Fruit fly (Drosophila melanogaster) whole organism, embryonic: ENCODE measurements around the gene CG6055.
A peak's percentile ranks its signal among the peaks of the same experiment; 100 is the strongest.

Experiments
- Blimp-1 ChIP-seq: fragments of 200-800 bp; sonication (Bioruptor generic); optimal IDR thresholded peaks from 3 replicates; lab custom pipeline; 2018; ENCODE audit warnings: missing biosample characterization, missing genetic modification characterization, mild to moderate bottlenecking, moderate library complexity, missing genetic modification reagents
- CG10267 ChIP-seq: fragments of 200-800 bp; sonication (Bioruptor generic); optimal IDR thresholded peaks from 2 replicates; lab custom pipeline; 2018; ENCODE audit warnings: missing biosample characterization, mild to moderate bottlenecking, missing genetic modification characterization, moderate library complexity
- CG10462 ChIP-seq: fragments of 200-800 bp; sonication (Bioruptor generic); optimal IDR thresholded peaks from 2 replicates; lab custom pipeline; 2016; ENCODE audit warnings: missing biosample characterization, missing genetic modification characterization
- CG11695 ChIP-seq: fragments of 200-800 bp; sonication (Bioruptor generic); IDR thresholded peaks from 3 replicates; pipeline ENCODE4 v1.3.6; 2022; ENCODE audit warnings: missing biosample characterization, missing genetic modification characterization
- CG12104 ChIP-seq: fragments of 200-800 bp; sonication (Bioruptor generic); optimal IDR thresholded peaks from 3 replicates; lab custom pipeline; 2016; ENCODE audit warnings: missing biosample characterization, missing genetic modification characterization
- CG12769 ChIP-seq: fragments of 200-800 bp; sonication (Bioruptor generic); optimal IDR thresholded peaks from 2 replicates; lab custom pipeline; 2019; ENCODE audit warnings: missing biosample characterization, mild to moderate bottlenecking, missing genetic modification characterization, moderate library complexity
- CG13424 ChIP-seq: fragments of 200-800 bp; sonication (Bioruptor generic); optimal IDR thresholded peaks from 2 replicates; lab custom pipeline; 2019; ENCODE audit warnings: missing biosample characterization, mild to moderate bottlenecking, missing genetic modification characterization, moderate library complexity
- CG14050 ChIP-seq: fragments of 200-800 bp; sonication (Bioruptor generic); IDR thresholded peaks from 3 replicates; pipeline ENCODE4 v1.3.6; 2022; ENCODE audit warnings: missing biosample characterization, missing genetic modification characterization
- CG14965 ChIP-seq: fragments of 200-800 bp; sonication (Bioruptor generic); optimal IDR thresholded peaks from 2 replicates; lab custom pipeline; 2016; ENCODE audit warnings: missing biosample characterization, missing genetic modification characterization, borderline replicate concordance
- CG15514 ChIP-seq: fragments of 200-800 bp; sonication (Bioruptor generic); optimal IDR thresholded peaks from 3 replicates; lab custom pipeline; 2017; ENCODE audit warnings: missing biosample characterization, missing genetic modification characterization, mild to moderate bottlenecking, moderate library complexity, missing genetic modification reagents
- CG16779 ChIP-seq: fragments of 200-800 bp; sonication (Bioruptor generic); IDR thresholded peaks from 2 replicates; pipeline ENCODE4 v1.3.6; 2022; ENCODE audit warnings: missing biosample characterization, missing genetic modification characterization
- CG16863 ChIP-seq: fragments of 200-800 bp; sonication (Bioruptor generic); optimal IDR thresholded peaks from 3 replicates; lab custom pipeline; 2016; ENCODE audit warnings: missing biosample characterization, missing genetic modification characterization
- CG17912 ChIP-seq: fragments of 200-800 bp; sonication (Bioruptor generic); optimal IDR thresholded peaks from 2 replicates; lab custom pipeline; 2018; ENCODE audit warnings: missing biosample characterization, mild to moderate bottlenecking, missing genetic modification characterization
- CG34376 ChIP-seq: fragments of 200-800 bp; sonication (Bioruptor generic); optimal IDR thresholded peaks from 2 replicates; lab custom pipeline; 2018; ENCODE audit warnings: missing biosample characterization, mild to moderate bottlenecking, missing genetic modification characterization
- CG4820 ChIP-seq: fragments of 200-800 bp; sonication (Bioruptor generic); optimal IDR thresholded peaks from 3 replicates; lab custom pipeline; 2016; ENCODE audit warnings: missing biosample characterization, missing genetic modification characterization
- CG6175 ChIP-seq: fragments of 200-800 bp; sonication (Bioruptor generic); IDR thresholded peaks from 3 replicates; pipeline ENCODE4 v1.3.6; 2022; ENCODE audit warnings: missing biosample characterization, missing genetic modification characterization
- CG7786 ChIP-seq: fragments of 200-800 bp; sonication (Bioruptor generic); optimal IDR thresholded peaks from 2 replicates; lab custom pipeline; 2016; ENCODE audit warnings: missing biosample characterization, missing genetic modification characterization
- CG8290 ChIP-seq, 3 experiments: fragments of 200-800 bp; sonication (Bioruptor generic); optimal IDR thresholded peaks; 2 replicates each; lab custom pipeline; 2016 to 2019; ENCODE audit warnings: missing biosample characterization in 3 of 3, missing genetic modification characterization in 3 of 3, mild to moderate bottlenecking in 2 of 3, moderate library complexity in 1 of 3
- CG8388 ChIP-seq: fragments of 200-800 bp; sonication (Bioruptor generic); optimal IDR thresholded peaks from 2 replicates; lab custom pipeline; 2019; ENCODE audit warnings: missing biosample characterization, mild to moderate bottlenecking, missing genetic modification characterization, moderate library complexity
- CHES-1-like ChIP-seq: fragments of 200-800 bp; sonication (Bioruptor generic); optimal IDR thresholded peaks from 2 replicates; lab custom pipeline; 2016; ENCODE audit warnings: missing biosample characterization, missing genetic modification characterization
- D ChIP-seq, 2 experiments: fragments of 200-800 bp in 1 of 2; fragments of >200 bp in 1 of 2; sonication (Bioruptor generic) in 1 of 2; optimal IDR thresholded peaks; 2 replicates in 1 of 2; 3 replicates in 1 of 2; lab custom pipeline; 2017; ENCODE audit warnings: mild to moderate bottlenecking in 1 of 2, missing biosample characterization in 1 of 2, missing genetic modification characterization in 1 of 2, missing genetic modification reagents in 1 of 2
- HmgD ChIP-seq: fragments of 200-800 bp; sonication (Bioruptor generic); optimal IDR thresholded peaks from 3 replicates; lab custom pipeline; 2016; ENCODE audit warnings: missing biosample characterization, missing genetic modification characterization
- Hr78 ChIP-seq, 2 experiments: fragments of 200-800 bp in 1 of 2; fragments of >200 bp in 1 of 2; sonication (Bioruptor generic) in 1 of 2; optimal IDR thresholded peaks; 2 replicates each; lab custom pipeline; 2017 to 2019; ENCODE audit warnings: missing biosample characterization in 2 of 2, missing genetic modification characterization in 2 of 2, mild to moderate bottlenecking in 1 of 2, moderate library complexity in 1 of 2
- Mad ChIP-seq: fragments of 200-800 bp; sonication (Bioruptor generic); optimal IDR thresholded peaks from 2 replicates; lab custom pipeline; 2016; ENCODE audit warnings: missing biosample characterization, missing genetic modification characterization
- Max ChIP-seq: fragments of 200-800 bp; sonication (Bioruptor generic); optimal IDR thresholded peaks from 2 replicates; lab custom pipeline; 2016; ENCODE audit warnings: missing biosample characterization, mild to moderate bottlenecking, missing genetic modification characterization
- Med ChIP-seq: fragments of 200-800 bp; sonication (Bioruptor generic); peaks from one replicate; lab custom pipeline; 2016; ENCODE audit warnings: missing biosample characterization, missing genetic modification characterization, mild to moderate bottlenecking, inconsistent platforms, moderate library complexity
- Pdp1 ChIP-seq, 2 experiments: fragments of 200-800 bp; sonication (Bioruptor generic); optimal IDR thresholded peaks; 3 replicates each; lab custom pipeline; 2016; ENCODE audit warnings: missing biosample characterization in 2 of 2, missing genetic modification characterization in 2 of 2, mild to moderate bottlenecking in 1 of 2, moderate library complexity in 1 of 2
- az2 ChIP-seq: fragments of 200-800 bp; sonication (Bioruptor generic); optimal IDR thresholded peaks from 3 replicates; lab custom pipeline; 2016; ENCODE audit warnings: missing biosample characterization, missing genetic modification characterization
- chinmo ChIP-seq: fragments of 200-800 bp; sonication (Bioruptor generic); IDR thresholded peaks from 4 replicates; pipeline ENCODE4 v1.3.6; 2022; ENCODE audit warnings: missing biosample characterization, missing genetic modification characterization; ENCODE audit not compliant: partially characterized antibody
- ci ChIP-seq: fragments of 200-800 bp; sonication (Bioruptor generic); IDR thresholded peaks from 3 replicates; pipeline ENCODE4 v1.3.6; 2022; ENCODE audit warnings: missing biosample characterization, missing genetic modification characterization
- croc ChIP-seq: fragments of 200-800 bp; sonication (Bioruptor generic); conservative IDR thresholded peaks from 3 replicates; pipeline ENCODE4 v1.3.6; 2022; ENCODE audit warnings: missing biosample characterization, missing genetic modification characterization
- disco-r ChIP-seq: fragments of 200-800 bp; sonication (Bioruptor generic); optimal IDR thresholded peaks from 2 replicates; lab custom pipeline; 2016; ENCODE audit warnings: missing biosample characterization, missing genetic modification characterization
- dm ChIP-seq: fragments of 200-800 bp; sonication (Bioruptor generic); optimal IDR thresholded peaks from 3 replicates; lab custom pipeline; 2016; ENCODE audit warnings: missing biosample characterization, missing genetic modification characterization
- fd102C ChIP-seq: fragments of 200-800 bp; sonication (Bioruptor generic); optimal IDR thresholded peaks from 2 replicates; lab custom pipeline; 2018; ENCODE audit warnings: missing biosample characterization, mild to moderate bottlenecking, missing genetic modification characterization, moderate library complexity
- gcm2 ChIP-seq: fragments of 200-800 bp; sonication (Bioruptor generic); optimal IDR thresholded peaks from 2 replicates; lab custom pipeline; 2016; ENCODE audit warnings: missing biosample characterization, missing genetic modification characterization
- ham ChIP-seq: fragments of 200-800 bp; sonication (Bioruptor generic); IDR thresholded peaks from 2 replicates; pipeline ENCODE4 v1.3.6; 2022; ENCODE audit warnings: missing biosample characterization, missing genetic modification characterization
- insv ChIP-seq, 2 experiments: fragments of 200-800 bp; sonication (Bioruptor generic); optimal IDR thresholded peaks; 3 replicates each; lab custom pipeline; 2016 to 2018; ENCODE audit warnings: missing biosample characterization in 2 of 2, missing genetic modification characterization in 2 of 2
- jing ChIP-seq: fragments of 200-800 bp; sonication (Bioruptor generic); optimal IDR thresholded peaks from 2 replicates; lab custom pipeline; 2018; ENCODE audit warnings: missing biosample characterization, mild to moderate bottlenecking, missing genetic modification characterization
- nerfin-1 ChIP-seq: fragments of 200-800 bp; sonication (Bioruptor generic); optimal IDR thresholded peaks from 3 replicates; lab custom pipeline; 2019; ENCODE audit warnings: missing biosample characterization, mild to moderate bottlenecking, missing genetic modification characterization, moderate library complexity
- nerfin-2 ChIP-seq: fragments of 200-800 bp; sonication (Bioruptor generic); IDR thresholded peaks from 2 replicates; pipeline ENCODE4 v1.3.6; 2022; ENCODE audit warnings: missing biosample characterization, missing genetic modification characterization; ENCODE audit not compliant: partially characterized antibody
- otp ChIP-seq: fragments of 200-800 bp; sonication (Bioruptor generic); IDR thresholded peaks from 3 replicates; pipeline ENCODE4, ENCODE4 v1.3.6; 2022; ENCODE audit warnings: missing biosample characterization, missing genetic modification characterization
- pita ChIP-seq: fragments of 200-800 bp; sonication (Bioruptor generic); optimal IDR thresholded peaks from 2 replicates; lab custom pipeline; 2017; ENCODE audit warnings: missing biosample characterization, mild to moderate bottlenecking, missing genetic modification characterization
- psq ChIP-seq: fragments of 200-800 bp; sonication (Bioruptor generic); optimal IDR thresholded peaks from 2 replicates; lab custom pipeline; 2017; ENCODE audit warnings: missing biosample characterization, missing genetic modification characterization
- sug ChIP-seq: fragments of 200-800 bp; optimal IDR thresholded peaks from 2 replicates; lab custom pipeline; 2019; ENCODE audit warnings: missing biosample characterization, mild to moderate bottlenecking, missing genetic modification characterization, moderate library complexity
- tin ChIP-seq: fragments of 200-800 bp; sonication (Bioruptor generic); optimal IDR thresholded peaks from 3 replicates; lab custom pipeline; 2016; ENCODE audit warnings: missing biosample characterization, missing genetic modification characterization
- tna ChIP-seq: fragments of 200-800 bp; sonication (Bioruptor generic); IDR thresholded peaks from 2 replicates; pipeline ENCODE4 v1.3.6; 2022; ENCODE audit warnings: missing biosample characterization, missing genetic modification characterization; ENCODE audit not compliant: partially characterized antibody
- wor ChIP-seq: fragments of 200-800 bp; sonication (Bioruptor generic); IDR thresholded peaks from 2 replicates; pipeline ENCODE4 v1.3.6; 2022; ENCODE audit warnings: missing biosample characterization, missing genetic modification characterization
- yki ChIP-seq: fragments of >200 bp; optimal IDR thresholded peaks from 3 replicates; lab custom pipeline; 2018
- zf30C ChIP-seq: fragments of 200-800 bp; sonication (Bioruptor generic); optimal IDR thresholded peaks from 3 replicates; lab custom pipeline; 2018; ENCODE audit warnings: missing biosample characterization, mild to moderate bottlenecking, missing genetic modification characterization

Gene CG6055

dm6 chr2L:7431861-7432601, 34.3 kb upstream of the CG6055 start (continued):
- no peak for TF ChIP-seq fd102C (GFP tag; lab: Kevin White, UChicago)
- TF ChIP-seq HmgD (GFP tag; lab: Kevin White, UChicago) = no peak
- peak in 1 of 2 experiments; percentile 76 for TF ChIP-seq Hr78 (GFP tag; optimal IDR thresholded peaks at IDR 0.05; lab: Kevin White, UChicago)
- TF ChIP-seq wor (GFP tag; lab: Robert Waterston, UW) = no peak
- peak in 1 of 2 experiments; percentile 90 for TF ChIP-seq Pdp1 (GFP tag; optimal IDR thresholded peaks at IDR 0.05; lab: Kevin White, UChicago)
- TF ChIP-seq CG7786 (GFP tag; lab: Kevin White, UChicago) = no peak
- TF ChIP-seq psq (GFP tag; lab: Kevin White, UChicago) = no peak
- TF ChIP-seq gcm2 = no peak
- TF ChIP-seq az2 = no peak
- TF ChIP-seq disco-r (GFP tag; lab: Kevin White, UChicago) = no peak
- TF ChIP-seq CG16863 (GFP tag; lab: Kevin White, UChicago) = no peak
- no peak for TF ChIP-seq Mad
- TF ChIP-seq ci (GFP tag; lab: Robert Waterston, UW) = no peak
- peak; percentile 1 for TF ChIP-seq Med (GFP tag; lab: Kevin White, UChicago)
- TF ChIP-seq CG10267 (tag; lab: Kevin White, UChicago) = no peak
- no peak for TF ChIP-seq CG12769 (tag; lab: Kevin White, UChicago)
- no peak for TF ChIP-seq yki
- no peak for TF ChIP-seq dm (GFP tag; lab: Kevin White, UChicago)
- no peak for TF ChIP-seq CG8388 (GFP tag; lab: Kevin White, UChicago)
- TF ChIP-seq nerfin-2 (GFP tag; lab: Robert Waterston, UW) = no peak
- no peak for TF ChIP-seq CG12104 (GFP tag; lab: Kevin White, UChicago)
- no peak for TF ChIP-seq tin (GFP tag; lab: Kevin White, UChicago)
- TF ChIP-seq pita = no peak
- no peak for TF ChIP-seq CG10462
- no peak for TF ChIP-seq CG14050 (GFP tag; lab: Robert Waterston, UW)
- no peak for TF ChIP-seq croc
- TF ChIP-seq jing (GFP tag; lab: Kevin White, UChicago) = no peak
- TF ChIP-seq CG8290 (GFP tag; optimal IDR thresholded peaks at IDR 0.05; lab: Kevin White, UChicago) = no peak
- TF ChIP-seq CG8290 (tag; optimal IDR thresholded peaks at IDR 0.05; lab: Kevin White, UChicago) = no peak
- no peak for TF ChIP-seq CG15514 (GFP tag; lab: Kevin White, UChicago)
- peak; percentile 56 for TF ChIP-seq CG34376
- TF ChIP-seq CG13424 (tag; lab: Kevin White, UChicago) = no peak
- TF ChIP-seq ham (GFP tag; lab: Robert Waterston, UW) = no peak
- no peak for TF ChIP-seq otp (GFP tag; lab: Robert Waterston, UW)
- TF ChIP-seq CG16779 (GFP tag; lab: Robert Waterston, UW) = no peak
- TF ChIP-seq D (optimal IDR thresholded peaks at IDR 0.05; lab: Kevin White, UChicago) = no peak
- no peak for TF ChIP-seq D (GFP tag; optimal IDR thresholded peaks at IDR 0.05; lab: Kevin White, UChicago)
- no peak for TF ChIP-seq CG14965
- no peak for TF ChIP-seq nerfin-1 (tag; lab: Kevin White, UChicago)
- no peak for TF ChIP-seq CG6175 (GFP tag; lab: Robert Waterston, UW)
- no peak for TF ChIP-seq Max (GFP tag; lab: Kevin White, UChicago)
- TF ChIP-seq CG17912 (GFP tag; lab: Kevin White, UChicago) = no peak
- TF ChIP-seq sug (tag; lab: Kevin White, UChicago) = peak; percentile 32
- TF ChIP-seq insv (GFP tag; optimal IDR thresholded peaks at IDR 0.05; lab: Kevin White, UChicago) = no peak
- TF ChIP-seq Blimp-1 (GFP tag; lab: Kevin White, UChicago) = no peak
- no peak for TF ChIP-seq CHES-1-like (GFP tag; lab: Kevin White, UChicago)
- TF ChIP-seq CG4820 = no peak
- TF ChIP-seq chinmo = 0 out of 4 replicates have a peak, but pooled peaks have one; percentile 52
- no peak for TF ChIP-seq zf30C (GFP tag; lab: Kevin White, UChicago)
- TF ChIP-seq CG11695 (GFP tag; lab: Robert Waterston, UW) = no peak
- TF ChIP-seq tna = no peak
